Worm (Caenorhabditis elegans) whole organism, L2 larva: ENCODE data around the gene clk-2.

Source experiments
- nhr-129 ChIP-seq: fragments of 150-350 bp; optimal IDR thresholded peaks from 2 replicates; lab custom pipeline; 2014; ENCODE audit warnings: missing biosample characterization, missing genetic modification characterization
- unc-39 ChIP-seq: fragments of 150-350 bp; optimal IDR thresholded peaks from 2 replicates; lab custom pipeline; 2014; ENCODE audit warnings: missing biosample characterization, missing genetic modification characterization
- unc-62 ChIP-seq: fragments of 150-350 bp; optimal IDR thresholded peaks from 2 replicates; lab custom pipeline; 2014; ENCODE audit warnings: missing biosample characterization, missing genetic modification reagents, missing genetic modification characterization

ce11 chrIII:7553693-7554226 lies 35.4 kb upstream of the clk-2 start:
- TF ChIP-seq unc-62 (GFP tag; lab: Kevin White, UChicago) (no peak), unc-39 (tag; lab: Kevin White, UChicago) (no peak), nhr-129 (tag; lab: Kevin White, UChicago) (no peak)
